Fruit fly (Drosophila melanogaster) whole organism, embryonic: ENCODE results near the gene CG2616.

Source experiments
- CG12104 ChIP-seq: fragments of 200-800 bp; sonication (Bioruptor generic); optimal IDR thresholded peaks from 3 replicates; lab custom pipeline; 2016; ENCODE audit warnings: missing biosample characterization, missing genetic modification characterization
- CG16813 ChIP-seq: fragments of 200-800 bp; sonication (Bioruptor generic); IDR thresholded peaks from 3 replicates; pipeline ENCODE4 v1.3.6; 2022; ENCODE audit warnings: missing biosample characterization, missing genetic modification characterization; ENCODE audit not compliant: partially characterized antibody
- CG7745 ChIP-seq: fragments of 200-800 bp; sonication (Bioruptor generic); optimal IDR thresholded peaks from 2 replicates; lab custom pipeline; 2018; ENCODE audit warnings: missing biosample characterization, mild to moderate bottlenecking, missing genetic modification characterization, moderate library complexity
- fd3F ChIP-seq: fragments of 200-800 bp; sonication (Bioruptor generic); optimal IDR thresholded peaks from 2 replicates; lab custom pipeline; 2018; ENCODE audit warnings: missing biosample characterization, mild to moderate bottlenecking, missing genetic modification characterization, moderate library complexity
- usp ChIP-seq: fragments of >200 bp; optimal IDR thresholded peaks from 2 replicates; lab custom pipeline; 2017; ENCODE audit warnings: missing biosample characterization, missing genetic modification characterization

DNA sequence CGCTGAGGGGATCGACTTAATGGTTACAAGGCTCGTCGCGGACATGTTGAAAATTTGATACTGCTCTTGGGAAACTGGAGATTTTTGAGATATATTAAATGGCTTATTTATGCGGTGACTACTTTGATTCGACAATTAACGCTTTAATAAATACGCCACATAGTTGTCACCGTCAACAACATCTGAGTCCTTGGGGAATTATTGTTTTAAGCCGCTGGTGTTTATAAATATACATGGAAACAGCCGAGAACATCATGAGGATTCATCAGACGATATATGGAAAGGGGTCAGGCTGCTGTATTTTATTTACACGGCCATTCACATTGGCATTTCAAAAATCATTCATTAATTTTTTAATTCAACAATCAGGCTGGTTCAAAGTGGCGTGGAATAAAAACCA is 49.4 kb downstream of the CG2616 start, which contains the start of gene CG11286:
- TF ChIP-seq CG7745 (tag; lab: Kevin White, UChicago) (no peak), CG16813 (GFP tag; lab: Robert Waterston, UW) (no peak), fd3F (GFP tag; lab: Kevin White, UChicago) (no peak), CG12104 (no peak), usp (GFP tag; lab: Kevin White, UChicago) (no peak)
